Fruit fly (Drosophila melanogaster) whole organism, embryonic: ENCODE measurements around the gene CG42404.

ENCODE experiments used
- Atf6 ChIP-seq: fragments of 200-800 bp; sonication (Bioruptor generic); IDR thresholded peaks from 2 replicates; pipeline ENCODE4 v1.3.6; 2022; ENCODE audit warnings: missing biosample characterization, missing genetic modification characterization
- CG10431 ChIP-seq: fragments of 200-800 bp; sonication (Bioruptor generic); optimal IDR thresholded peaks from 3 replicates; lab custom pipeline; 2018; ENCODE audit warnings: missing biosample characterization, mild to moderate bottlenecking, missing genetic modification characterization
- CG10654 ChIP-seq: fragments of 200-800 bp; sonication (Bioruptor generic); optimal IDR thresholded peaks from 2 replicates; lab custom pipeline; 2016; ENCODE audit warnings: missing biosample characterization, missing genetic modification characterization
- CG11085 ChIP-seq: fragments of 200-800 bp; sonication (Bioruptor generic); IDR thresholded peaks from 2 replicates; pipeline ENCODE4 v1.3.6; 2022; ENCODE audit warnings: missing biosample characterization, missing genetic modification characterization
- CG12236 ChIP-seq: fragments of 200-800 bp; sonication (Bioruptor generic); optimal IDR thresholded peaks from 2 replicates; lab custom pipeline; 2016; ENCODE audit warnings: missing biosample characterization, missing genetic modification characterization
- CG12659 ChIP-seq: fragments of 200-800 bp; sonication (Bioruptor generic); optimal IDR thresholded peaks from 3 replicates; lab custom pipeline; 2017; ENCODE audit warnings: mild to moderate bottlenecking, missing biosample characterization, missing genetic modification reagents, missing genetic modification characterization
- CG14050 ChIP-seq: fragments of 200-800 bp; sonication (Bioruptor generic); IDR thresholded peaks from 3 replicates; pipeline ENCODE4 v1.3.6; 2022; ENCODE audit warnings: missing biosample characterization, missing genetic modification characterization
- CG15696 ChIP-seq: fragments of 200-800 bp; sonication (Bioruptor generic); optimal IDR thresholded peaks from 2 replicates; lab custom pipeline; 2019; ENCODE audit warnings: missing biosample characterization, mild to moderate bottlenecking, missing genetic modification characterization, moderate library complexity
- CG16779 ChIP-seq: fragments of 200-800 bp; sonication (Bioruptor generic); IDR thresholded peaks from 2 replicates; pipeline ENCODE4 v1.3.6; 2022; ENCODE audit warnings: missing biosample characterization, missing genetic modification characterization
- CG17186 ChIP-seq: fragments of 200-800 bp; sonication (Bioruptor generic); optimal IDR thresholded peaks from 3 replicates; lab custom pipeline; 2017; ENCODE audit warnings: missing biosample characterization, missing genetic modification reagents, missing genetic modification characterization
- CG2678 ChIP-seq: fragments of 200-800 bp; sonication (Bioruptor generic); optimal IDR thresholded peaks from 3 replicates; lab custom pipeline; 2019; ENCODE audit warnings: missing biosample characterization, mild to moderate bottlenecking, missing genetic modification characterization, moderate library complexity
- CG2889 ChIP-seq: fragments of 200-800 bp; sonication (Bioruptor generic); IDR thresholded peaks from 3 replicates; pipeline ENCODE4 v1.3.6; 2022; ENCODE audit warnings: missing biosample characterization, missing genetic modification characterization
- CG3065 ChIP-seq: fragments of 200-800 bp; sonication (Bioruptor generic); optimal IDR thresholded peaks from 2 replicates; lab custom pipeline; 2016; ENCODE audit warnings: missing biosample characterization, missing genetic modification characterization
- CG31365 ChIP-seq: fragments of 200-800 bp; sonication (Bioruptor generic); optimal IDR thresholded peaks from 2 replicates; lab custom pipeline; 2018; ENCODE audit warnings: missing biosample characterization, mild to moderate bottlenecking, missing genetic modification characterization
- CG31441 ChIP-seq: fragments of 200-800 bp; sonication (Bioruptor generic); IDR thresholded peaks from 2 replicates; pipeline ENCODE4 v1.3.6; 2022; ENCODE audit warnings: missing biosample characterization, missing genetic modification characterization
- CG32767 ChIP-seq: fragments of 200-800 bp; sonication (Bioruptor generic); IDR thresholded peaks from 2 replicates; pipeline ENCODE4 v1.3.6; 2022; ENCODE audit warnings: missing biosample characterization, missing genetic modification characterization
- CG3407 ChIP-seq: fragments of 200-800 bp; sonication (Bioruptor generic); optimal IDR thresholded peaks from 2 replicates; lab custom pipeline; 2018; ENCODE audit warnings: missing biosample characterization, mild to moderate bottlenecking, missing genetic modification characterization
- CG3995 ChIP-seq: fragments of 200-800 bp; sonication (Bioruptor generic); optimal IDR thresholded peaks from 3 replicates; lab custom pipeline; 2016; ENCODE audit warnings: missing biosample characterization, missing genetic modification characterization
- CG9437 ChIP-seq: fragments of 200-800 bp; sonication (Bioruptor generic); optimal IDR thresholded peaks from 2 replicates; lab custom pipeline; 2018; ENCODE audit warnings: missing biosample characterization, mild to moderate bottlenecking, missing genetic modification characterization
- CG9609 ChIP-seq: fragments of 200-800 bp; sonication (Bioruptor generic); optimal IDR thresholded peaks from 3 replicates; lab custom pipeline; 2016; ENCODE audit warnings: missing biosample characterization, missing genetic modification characterization
- CG9817 ChIP-seq: fragments of 200-800 bp; sonication (Bioruptor generic); optimal IDR thresholded peaks from 2 replicates; lab custom pipeline; 2018; ENCODE audit warnings: missing biosample characterization, mild to moderate bottlenecking, missing genetic modification characterization, moderate library complexity
- D ChIP-seq, 2 experiments: fragments of 200-800 bp in 1 of 2; fragments of >200 bp in 1 of 2; sonication (Bioruptor generic) in 1 of 2; optimal IDR thresholded peaks; 2 replicates in 1 of 2; 3 replicates in 1 of 2; lab custom pipeline; 2017; ENCODE audit warnings: mild to moderate bottlenecking in 1 of 2, missing biosample characterization in 1 of 2, missing genetic modification characterization in 1 of 2, missing genetic modification reagents in 1 of 2
- Dbx ChIP-seq: fragments of 200-800 bp; sonication (Bioruptor generic); IDR thresholded peaks from 3 replicates; pipeline ENCODE4 v1.3.6; 2022; ENCODE audit warnings: missing biosample characterization, missing genetic modification characterization
- Dek ChIP-seq: fragments of 200-800 bp; sonication (Bioruptor generic); optimal IDR thresholded peaks from 3 replicates; lab custom pipeline; 2019; ENCODE audit warnings: missing biosample characterization, mild to moderate bottlenecking, missing genetic modification characterization, moderate library complexity
- Hand ChIP-seq: fragments of 200-800 bp; sonication (Bioruptor generic); optimal IDR thresholded peaks from 2 replicates; lab custom pipeline; 2017; ENCODE audit warnings: mild to moderate bottlenecking, missing biosample characterization, missing genetic modification reagents, missing genetic modification characterization
- Hmx ChIP-seq: fragments of 200-800 bp; sonication (Bioruptor generic); optimal IDR thresholded peaks from 2 replicates; lab custom pipeline; 2016; ENCODE audit warnings: missing biosample characterization, missing genetic modification characterization
- ap ChIP-seq: fragments of 200-800 bp; sonication (Bioruptor generic); IDR thresholded peaks from 2 replicates; pipeline ENCODE4 v1.3.6; 2022; ENCODE audit warnings: missing biosample characterization, missing genetic modification characterization
- dysf ChIP-seq: fragments of 200-800 bp; sonication (Bioruptor generic); IDR thresholded peaks from 3 replicates; pipeline ENCODE4 v1.3.6; 2022; ENCODE audit warnings: missing biosample characterization, missing genetic modification characterization
- fu2 ChIP-seq: fragments of 200-800 bp; sonication (Bioruptor generic); optimal IDR thresholded peaks from 2 replicates; lab custom pipeline; 2016; ENCODE audit warnings: missing biosample characterization, missing genetic modification characterization
- insv ChIP-seq, 2 experiments: fragments of 200-800 bp; sonication (Bioruptor generic); optimal IDR thresholded peaks; 3 replicates each; lab custom pipeline; 2016 to 2018; ENCODE audit warnings: missing biosample characterization in 2 of 2, missing genetic modification characterization in 2 of 2
- kah ChIP-seq: fragments of 200-800 bp; sonication (Bioruptor generic); optimal IDR thresholded peaks from 2 replicates; lab custom pipeline; 2018; ENCODE audit warnings: missing biosample characterization, mild to moderate bottlenecking, missing genetic modification characterization
- klu ChIP-seq: fragments of 200-800 bp; sonication (Bioruptor generic); IDR thresholded peaks from 2 replicates; pipeline ENCODE4 v1.3.6; 2022; ENCODE audit warnings: missing biosample characterization, missing genetic modification characterization
- lbe ChIP-seq: fragments of 200-800 bp; sonication (Bioruptor generic); optimal IDR thresholded peaks from 2 replicates; lab custom pipeline; 2016; ENCODE audit warnings: missing biosample characterization, mild to moderate bottlenecking, missing genetic modification characterization
- mld ChIP-seq: fragments of 200-800 bp; sonication (Bioruptor generic); IDR thresholded peaks from 3 replicates; pipeline ENCODE4 v1.3.6; 2022; ENCODE audit warnings: missing biosample characterization, missing genetic modification characterization; ENCODE audit not compliant: partially characterized antibody
- nau ChIP-seq: fragments of 200-800 bp; sonication (Bioruptor generic); optimal IDR thresholded peaks from 3 replicates; lab custom pipeline; 2017; ENCODE audit warnings: missing biosample characterization, mild to moderate bottlenecking, missing genetic modification characterization, missing genetic modification reagents
- nerfin-2 ChIP-seq: fragments of 200-800 bp; sonication (Bioruptor generic); IDR thresholded peaks from 2 replicates; pipeline ENCODE4 v1.3.6; 2022; ENCODE audit warnings: missing biosample characterization, missing genetic modification characterization; ENCODE audit not compliant: partially characterized antibody
- p53 ChIP-seq: fragments of 200-800 bp; sonication (Bioruptor generic); optimal IDR thresholded peaks from 2 replicates; lab custom pipeline; 2016; ENCODE audit warnings: missing biosample characterization, missing genetic modification characterization
- pita ChIP-seq: fragments of 200-800 bp; sonication (Bioruptor generic); optimal IDR thresholded peaks from 2 replicates; lab custom pipeline; 2017; ENCODE audit warnings: missing biosample characterization, mild to moderate bottlenecking, missing genetic modification characterization
- prd ChIP-seq, 3 experiments: fragments of >200 bp in 2 of 3; fragments of 200-800 bp in 1 of 3; sonication (Bioruptor generic) in 1 of 3; optimal IDR thresholded peaks in 2 of 3; IDR thresholded peaks in 1 of 3; 2 replicates in 2 of 3; 3 replicates in 1 of 3; pipeline versions ENCODE4 v1.3.6 to Lab custom; 2017 to 2022; ENCODE audit warnings: missing biosample characterization in 1 of 3, missing genetic modification characterization in 1 of 3
- ranshi ChIP-seq: fragments of 200-800 bp; sonication (Bioruptor generic); IDR thresholded peaks from 2 replicates; pipeline ENCODE4 v1.3.6; 2022; ENCODE audit warnings: missing biosample characterization, missing genetic modification characterization
- row ChIP-seq: fragments of 200-800 bp; sonication (Bioruptor generic); IDR thresholded peaks from 3 replicates; pipeline ENCODE4 v1.3.6; 2022; ENCODE audit warnings: missing biosample characterization, missing genetic modification characterization
- slbo ChIP-seq: fragments of 200-800 bp; sonication (Bioruptor generic); IDR thresholded peaks from 2 replicates; pipeline ENCODE4 v1.3.6; 2022; ENCODE audit warnings: missing biosample characterization, missing genetic modification characterization
- ssp ChIP-seq: fragments of 200-800 bp; sonication (Bioruptor generic); IDR thresholded peaks from 2 replicates; pipeline ENCODE4 v1.3.6; 2022; ENCODE audit warnings: missing biosample characterization, missing genetic modification characterization
- tin ChIP-seq: fragments of 200-800 bp; sonication (Bioruptor generic); optimal IDR thresholded peaks from 3 replicates; lab custom pipeline; 2016; ENCODE audit warnings: missing biosample characterization, missing genetic modification characterization
- vfl ChIP-seq: fragments of 200-800 bp; sonication (Bioruptor generic); optimal IDR thresholded peaks from 2 replicates; lab custom pipeline; 2016; ENCODE audit warnings: missing biosample characterization, missing genetic modification characterization
- zen ChIP-seq: fragments of 200-800 bp; sonication (Bioruptor generic); optimal IDR thresholded peaks from 3 replicates; lab custom pipeline; 2018; ENCODE audit warnings: missing biosample characterization, mild to moderate bottlenecking, missing genetic modification characterization, moderate library complexity
- zf30C ChIP-seq: fragments of 200-800 bp; sonication (Bioruptor generic); optimal IDR thresholded peaks from 3 replicates; lab custom pipeline; 2018; ENCODE audit warnings: missing biosample characterization, mild to moderate bottlenecking, missing genetic modification characterization

CG42404 gene

DNA sequence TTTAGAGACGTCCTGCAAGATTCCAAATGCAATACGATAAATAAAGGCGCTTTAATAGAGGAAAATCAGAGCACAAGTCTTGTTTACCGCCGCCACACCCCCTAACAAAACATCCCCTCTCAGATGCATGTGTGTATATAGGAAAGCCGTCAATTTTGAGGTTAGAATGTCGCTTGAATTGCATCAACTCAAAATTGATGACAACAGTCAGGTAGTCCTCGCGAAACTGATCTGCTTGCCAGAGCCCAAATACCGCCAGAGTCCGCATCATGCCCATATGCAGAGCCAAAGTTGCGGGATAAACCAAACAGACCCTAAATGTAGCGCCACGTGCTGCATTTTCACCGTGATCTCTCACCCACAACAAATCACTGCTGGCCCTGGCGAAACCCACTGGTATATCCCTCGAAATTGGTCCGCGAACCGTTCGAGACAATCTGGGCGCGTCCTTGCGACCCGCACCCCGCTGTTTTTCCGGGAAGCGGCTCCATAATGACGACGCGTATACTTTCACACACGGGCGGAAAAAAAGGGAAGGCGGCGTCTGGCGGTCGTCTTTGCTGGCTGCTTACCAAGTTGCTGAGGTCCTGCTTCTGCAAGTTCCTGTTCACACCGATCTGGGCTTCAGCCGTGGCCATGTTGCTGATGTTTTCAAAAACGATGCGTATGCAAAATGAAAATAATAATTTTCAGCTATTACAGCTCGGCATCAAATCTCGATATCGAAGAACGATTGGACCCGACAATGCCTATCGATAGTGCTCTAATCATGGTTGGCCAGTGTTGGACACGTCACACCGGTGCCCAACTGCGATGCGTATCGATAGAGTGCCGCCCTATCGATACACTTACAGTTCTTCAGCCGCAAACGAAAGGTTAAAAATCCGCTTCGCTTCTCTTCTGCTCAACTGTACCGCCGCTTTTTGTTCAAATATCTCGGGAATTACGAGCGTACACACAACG is 13.1 kb downstream of the CG42404 start, which contains the start of the genes eIF2gamma and Set:
TSS of gene eIF2gamma (minus strand) at position 749 of the 963 bp plus-strand sequence.
TSS of gene Set (plus strand) at position 843 of the 963 bp plus-strand sequence.
- TF ChIP-seq mld (GFP tag; lab: Robert Waterston, UW) = peak; percentile 99
- TF ChIP-seq CG12236 (GFP tag; lab: Kevin White, UChicago) = no peak
- TF ChIP-seq dysf (GFP tag; lab: Robert Waterston, UW) = peak; percentile 44; the same call in 1 of the 3 replicates
- peak; percentile 51 for TF ChIP-seq CG9609 (GFP tag; lab: Kevin White, UChicago)
- peak in 1 of 2 experiments; percentile 4 for TF ChIP-seq insv (GFP tag; optimal IDR thresholded peaks at IDR 0.05; lab: Kevin White, UChicago)
- peak; percentile 44 for TF ChIP-seq tin
- TF ChIP-seq zf30C (GFP tag; lab: Kevin White, UChicago) = no peak
- 0 out of 2 replicates have a peak, but pooled peaks have one; percentile 44 for TF ChIP-seq CG32767
- TF ChIP-seq Atf6 = 0 out of 2 replicates have a peak, but pooled peaks have one; percentile 42
- TF ChIP-seq Dek = no peak
- peak; percentile 64 for TF ChIP-seq Dbx
- no peak for TF ChIP-seq CG10654 (GFP tag; lab: Kevin White, UChicago)
- no peak for TF ChIP-seq Hand (GFP tag; lab: Kevin White, UChicago)
- TF ChIP-seq Hmx (GFP tag; lab: Kevin White, UChicago) = no peak
- peak; percentile 45; the same call in 2 of the 3 replicates for TF ChIP-seq row (GFP tag; lab: Robert Waterston, UW)
- TF ChIP-seq prd (optimal IDR thresholded peaks at IDR 0.05; lab: Kevin White, UChicago) = no peak
- peak; percentile 54; the same call in 2 of the 3 replicates for TF ChIP-seq prd (GFP tag; IDR thresholded peaks at IDR 0.05; lab: Robert Waterston, UW)
- peak; percentile 78 for TF ChIP-seq CG3995 (GFP tag; lab: Kevin White, UChicago)
- TF ChIP-seq klu (GFP tag; lab: Robert Waterston, UW) = no peak
- TF ChIP-seq CG9817 (tag; lab: Kevin White, UChicago) = peak; percentile 22
- TF ChIP-seq fu2 = peak; percentile 33
- no peak for TF ChIP-seq ap (GFP tag; lab: Robert Waterston, UW)
- TF ChIP-seq nerfin-2 = peak; percentile 98
- TF ChIP-seq CG9437 = no peak
- no peak for TF ChIP-seq CG31441 (GFP tag; lab: Robert Waterston, UW)
- TF ChIP-seq ranshi (GFP tag; lab: Robert Waterston, UW) = peak; percentile 54; the same call in 1 of the 2 replicates
- no peak for TF ChIP-seq pita (GFP tag; lab: Kevin White, UChicago)
- TF ChIP-seq ssp (GFP tag; lab: Robert Waterston, UW) = peak; percentile 52
- peak; percentile 30 for TF ChIP-seq CG3065
- no peak for TF ChIP-seq CG2889
- TF ChIP-seq p53 (GFP tag; lab: Kevin White, UChicago) = peak; percentile 5
- TF ChIP-seq CG15696 = no peak
- TF ChIP-seq kah (GFP tag; lab: Kevin White, UChicago) = no peak
- peak; percentile 15 for TF ChIP-seq CG10431 (GFP tag; lab: Kevin White, UChicago)
- peak; percentile 35 for TF ChIP-seq vfl (GFP tag; lab: Kevin White, UChicago)
- no peak for TF ChIP-seq CG3407 (GFP tag; lab: Kevin White, UChicago)
- TF ChIP-seq CG17186 = peak; percentile 87
- peak; percentile 72 for TF ChIP-seq slbo
- TF ChIP-seq CG16779 (GFP tag; lab: Robert Waterston, UW) = 0 out of 2 replicates have a peak, but pooled peaks have one; percentile 6
- TF ChIP-seq CG31365 (tag; lab: Kevin White, UChicago) = no peak
- TF ChIP-seq zen (tag; lab: Kevin White, UChicago) = peak; percentile 56
- no peak for TF ChIP-seq CG14050
- no peak for TF ChIP-seq CG11085 (GFP tag; lab: Robert Waterston, UW)
- TF ChIP-seq lbe (GFP tag; lab: Kevin White, UChicago) = peak; percentile 20
- peak; percentile 68 for TF ChIP-seq CG12659 (GFP tag; lab: Kevin White, UChicago)
- no peak for TF ChIP-seq nau (GFP tag; lab: Kevin White, UChicago)
- no peak for TF ChIP-seq CG2678 (tag; lab: Kevin White, UChicago)
- TF ChIP-seq D (optimal IDR thresholded peaks at IDR 0.05; lab: Kevin White, UChicago) = peak; percentile 43
- no peak for TF ChIP-seq D (GFP tag; optimal IDR thresholded peaks at IDR 0.05; lab: Kevin White, UChicago)
